Worm (Caenorhabditis elegans) whole organism, L4 larva: ENCODE results near the gene C39E6.2.
A peak's percentile ranks its signal among the peaks of the same experiment; 100 is the strongest.

Experiments used
- F26F4.8 ChIP-seq: fragments of 200-800 bp; sonication (Bioruptor generic); conservative IDR thresholded peaks from 2 replicates; pipeline ENCODE4 v1.3.6; 2022; ENCODE audit warnings: missing genetic modification characterization, missing compliant biosample characterization
- F49E8.2 ChIP-seq: sonication (generic microtip); optimal IDR thresholded peaks from 2 replicates; lab custom pipeline; 2016; ENCODE audit warnings: missing compliant biosample characterization, mild to moderate bottlenecking, missing genetic modification characterization, borderline replicate concordance
- ZK337.2 ChIP-seq: fragments of 200-800 bp; sonication (Bioruptor generic); IDR thresholded peaks from 2 replicates; pipeline ENCODE4 v1.3.6; 2022; ENCODE audit warnings: missing genetic modification reagents, missing genetic modification characterization, missing compliant biosample characterization
- aha-1 ChIP-seq: fragments of 150-350 bp; peaks from one replicate; lab custom pipeline; 2014; ENCODE audit warnings: missing biosample characterization, missing genetic modification characterization
- ama-1 ChIP-seq: fragments of 150-350 bp; optimal IDR thresholded peaks from 2 replicates; lab custom pipeline; 2014; ENCODE audit warnings: inconsistent platforms, mixed read lengths
- daf-12 ChIP-seq: fragments of 150-350 bp; optimal IDR thresholded peaks from 2 replicates; lab custom pipeline; 2014; ENCODE audit warnings: missing biosample characterization, missing genetic modification reagents, missing genetic modification characterization
- daf-16 ChIP-seq, 3 experiments: sonication (generic microtip); optimal IDR thresholded peaks; 2 replicates each; lab custom pipeline; 2016 to 2017; ENCODE audit warnings: missing genetic modification characterization in 3 of 3, missing genetic modification reagents in 3 of 3, mild to moderate bottlenecking in 2 of 3, missing compliant biosample characterization in 2 of 3, missing biosample characterization in 1 of 3, moderate library complexity in 1 of 3
- daf-19 ChIP-seq: fragments of 200-800 bp; sonication (Bioruptor generic); conservative IDR thresholded peaks from 2 replicates; pipeline ENCODE4 v1.3.6; 2022; ENCODE audit warnings: missing genetic modification characterization, missing compliant biosample characterization
- dve-1 ChIP-seq: sonication (generic microtip); optimal IDR thresholded peaks from 2 replicates; lab custom pipeline; 2017; ENCODE audit warnings: antibody characterized with exemption, mild to moderate bottlenecking, missing genetic modification characterization, missing compliant biosample characterization; ENCODE audit not compliant: insufficient read depth
- egl-27 ChIP-seq: sonication (generic microtip); optimal IDR thresholded peaks from 3 replicates; lab custom pipeline; 2017; ENCODE audit warnings: missing biosample characterization, missing genetic modification reagents, missing genetic modification characterization
- egl-43 ChIP-seq: fragments of 200-800 bp; sonication (Bioruptor generic); IDR thresholded peaks from 2 replicates; pipeline ENCODE4 v1.3.6; 2022; ENCODE audit warnings: missing genetic modification reagents, missing genetic modification characterization, missing compliant biosample characterization
- fos-1 ChIP-seq: fragments of 150-350 bp; optimal IDR thresholded peaks from 2 replicates; lab custom pipeline; 2014; ENCODE audit warnings: missing biosample characterization, missing genetic modification characterization
- hlh-30 ChIP-seq: sonication (generic microtip); optimal IDR thresholded peaks from 2 replicates; lab custom pipeline; 2017; ENCODE audit warnings: antibody characterized with exemption, mild to moderate bottlenecking, missing genetic modification characterization, missing compliant biosample characterization; ENCODE audit not compliant: insufficient read depth
- hmg-1.1 ChIP-seq: fragments of 200-800 bp; sonication (Bioruptor generic); IDR thresholded peaks from 2 replicates; pipeline ENCODE4 v1.3.6; 2022; ENCODE audit warnings: missing genetic modification reagents, missing genetic modification characterization, missing compliant biosample characterization
- lin-13 ChIP-seq: fragments of 150-350 bp; optimal IDR thresholded peaks from 2 replicates; lab custom pipeline; 2014; ENCODE audit warnings: missing biosample characterization, missing genetic modification reagents, missing genetic modification characterization
- lsy-2 ChIP-seq, 2 experiments: fragments of 150-350 bp in 1 of 2; sonication (generic microtip) in 1 of 2; optimal IDR thresholded peaks; 2 replicates each; lab custom pipeline; 2014 to 2017; ENCODE audit warnings: missing biosample characterization in 2 of 2, missing genetic modification characterization in 2 of 2
- madf-9 ChIP-seq: fragments of 200-800 bp; sonication (Bioruptor generic); conservative IDR thresholded peaks from 2 replicates; pipeline ENCODE4 v1.3.6; 2022; ENCODE audit warnings: missing genetic modification reagents, missing genetic modification characterization, missing compliant biosample characterization
- nhr-10 ChIP-seq: fragments of 150-350 bp; optimal IDR thresholded peaks from 2 replicates; lab custom pipeline; 2014; ENCODE audit warnings: missing biosample characterization, missing genetic modification characterization
- nhr-11 ChIP-seq: fragments of 150-350 bp; optimal IDR thresholded peaks from 2 replicates; lab custom pipeline; 2014; ENCODE audit warnings: missing biosample characterization, missing genetic modification characterization
- nhr-25 ChIP-seq: sonication (generic microtip); optimal IDR thresholded peaks from 2 replicates; lab custom pipeline; 2017; ENCODE audit warnings: missing genetic modification characterization, mild to moderate bottlenecking, missing compliant biosample characterization, antibody characterized with exemption, moderate library complexity, borderline replicate concordance; ENCODE audit not compliant: insufficient read depth
- nhr-42 ChIP-seq: fragments of 200-800 bp; sonication (Bioruptor generic); IDR thresholded peaks from 2 replicates; pipeline ENCODE4 v1.3.6; 2022; ENCODE audit warnings: missing genetic modification characterization, missing compliant biosample characterization
- nhr-77 ChIP-seq: fragments of 150-350 bp; optimal IDR thresholded peaks from 2 replicates; lab custom pipeline; 2014; ENCODE audit warnings: missing biosample characterization, missing genetic modification characterization
- pha-4 ChIP-seq, 2 experiments: fragments of 150-350 bp in 1 of 2; fragments of 200-800 bp in 1 of 2; sonication (Bioruptor generic) in 1 of 2; IDR thresholded peaks in 1 of 2; optimal IDR thresholded peaks in 1 of 2; 2 replicates each; pipeline versions ENCODE4 v1.3.6 to Lab custom; 2014 to 2022; ENCODE audit warnings: missing genetic modification characterization in 2 of 2, missing genetic modification reagents in 2 of 2, missing biosample characterization in 1 of 2, missing compliant biosample characterization in 1 of 2
- php-3 ChIP-seq: fragments of 200-800 bp; sonication (Bioruptor generic); IDR thresholded peaks from 2 replicates; pipeline ENCODE4 v1.3.6; 2022; ENCODE audit warnings: missing genetic modification reagents, missing genetic modification characterization, missing compliant biosample characterization
- snpc-1.2 ChIP-seq: fragments of 200-800 bp; sonication (Bioruptor generic); IDR thresholded peaks from 2 replicates; pipeline ENCODE4 v1.3.6; 2022; ENCODE audit warnings: missing genetic modification reagents, missing genetic modification characterization, missing compliant biosample characterization
- spr-1 ChIP-seq: sonication (generic microtip); optimal IDR thresholded peaks from 2 replicates; lab custom pipeline; 2016; ENCODE audit warnings: mild to moderate bottlenecking, missing genetic modification characterization, missing compliant biosample characterization
- spr-3 ChIP-seq: fragments of 200-800 bp; sonication (Bioruptor generic); optimal IDR thresholded peaks from 2 replicates; lab custom pipeline; 2018; ENCODE audit warnings: mild to moderate bottlenecking, missing genetic modification characterization, missing compliant biosample characterization
- tag-97 ChIP-seq: fragments of 200-800 bp; sonication (Bioruptor generic); IDR thresholded peaks from 2 replicates; pipeline ENCODE4 v1.3.6; 2022; ENCODE audit warnings: missing genetic modification characterization, missing compliant biosample characterization
- unc-130 ChIP-seq: sonication (generic microtip); optimal IDR thresholded peaks from 2 replicates; lab custom pipeline; 2016; ENCODE audit warnings: missing genetic modification reagents, missing genetic modification characterization, missing compliant biosample characterization
- unc-62 ChIP-seq, 3 experiments: fragments of 150-350 bp in 1 of 3; sonication (generic microtip); optimal IDR thresholded peaks in 2 of 3; peaks in 1 of 3; 1 replicate in 1 of 3; 2 replicates in 2 of 3; lab custom pipeline; 2014 to 2017; ENCODE audit warnings: missing biosample characterization in 3 of 3, missing genetic modification characterization in 3 of 3, missing genetic modification reagents in 3 of 3, missing genotype in 1 of 3
- ztf-7 ChIP-seq: fragments of 150-350 bp; optimal IDR thresholded peaks from 2 replicates; lab custom pipeline; 2014; ENCODE audit warnings: missing biosample characterization, missing genetic modification characterization

Gene C39E6.2

ce11 chrX:4788958-4789357 is 34.0 kb upstream of the C39E6.2 start (continued):
- TF ChIP-seq madf-9 (GFP tag; lab: Robert Waterston, UW): peak; percentile 69; the same call in 1 of the 2 replicates
- TF ChIP-seq daf-19 (GFP tag; lab: Robert Waterston, UW): peak; percentile 54; the same call in 1 of the 2 replicates
- TF ChIP-seq egl-43: peak; percentile 92
- TF ChIP-seq nhr-10 (tag; lab: Kevin White, UChicago): no peak
- TF ChIP-seq ztf-7 (tag; lab: Kevin White, UChicago): no peak
- peak in 1 of 2 experiments; percentile 54 for TF ChIP-seq lsy-2 (tag; optimal IDR thresholded peaks at IDR 0.05; lab: Kevin White, UChicago)
- TF ChIP-seq unc-62 (GFP tag; optimal IDR thresholded peaks at IDR 0.05 in 1 of 2; lab: Kevin White, UChicago): peak in 1 of 2 experiments; percentile 18
- TF ChIP-seq unc-62 (tag; optimal IDR thresholded peaks at IDR 0.05; lab: Kevin White, UChicago): no peak
- peak; percentile 22 for TF ChIP-seq lin-13 (GFP tag; lab: Kevin White, UChicago)
- no peak for TF ChIP-seq nhr-25 (tag; lab: Kevin White, UChicago)
- TF ChIP-seq spr-1 (tag; lab: Kevin White, UChicago): peak; percentile 25
- peak; percentile 60; the same call in 1 of the 2 replicates for TF ChIP-seq php-3 (GFP tag; lab: Robert Waterston, UW)
- TF ChIP-seq ZK337.2: peak; percentile 56; the same call in 1 of the 2 replicates
- no peak for TF ChIP-seq nhr-42 (GFP tag; lab: Robert Waterston, UW)

- no peak for TF ChIP-seq nhr-77 (tag; lab: Kevin White, UChicago)
- TF ChIP-seq ama-1 (lab: Kevin White, UChicago): no peak
- TF ChIP-seq snpc-1.2 (GFP tag; lab: Robert Waterston, UW): no peak
- TF ChIP-seq hmg-1.1 (GFP tag; lab: Robert Waterston, UW): 0 out of 2 replicates have a peak, but pooled peaks have one; percentile 33
- TF ChIP-seq dve-1: no peak
These were observed 32.6 kb upstream of the C39E6.2 start for ce11 chrX:4787525-4787924.

- TF ChIP-seq unc-62 (GFP tag; optimal IDR thresholded peaks at IDR 0.05 in 1 of 2; lab: Kevin White, UChicago): peak in 1 of 2 experiments; percentile 97
- TF ChIP-seq unc-62 (tag; optimal IDR thresholded peaks at IDR 0.05; lab: Kevin White, UChicago): no peak
- peak; percentile 18 for TF ChIP-seq nhr-11 (tag; lab: Kevin White, UChicago)
- TF ChIP-seq daf-12 (tag; lab: Kevin White, UChicago): no peak
- TF ChIP-seq daf-16 (GFP tag; optimal IDR thresholded peaks at IDR 0.05; lab: Kevin White, UChicago): peak in 1 of 2 experiments; percentile 53
- TF ChIP-seq daf-16 (tag; optimal IDR thresholded peaks at IDR 0.05; lab: Kevin White, UChicago): no peak
These were observed 29.9 kb upstream of the C39E6.2 start for ce11 chrX:4784776-4785175.

- no peak for TF ChIP-seq F26F4.8 (GFP tag; lab: Robert Waterston, UW)
- TF ChIP-seq nhr-42 (GFP tag; lab: Robert Waterston, UW): no peak
- TF ChIP-seq unc-130 (GFP tag; lab: Kevin White, UChicago): no peak
- no peak for TF ChIP-seq F49E8.2 (tag; lab: Kevin White, UChicago)
- TF ChIP-seq tag-97 (GFP tag; lab: Robert Waterston, UW): no peak
- TF ChIP-seq lin-13 (GFP tag; lab: Kevin White, UChicago): no peak
- TF ChIP-seq unc-62 (GFP tag; optimal IDR thresholded peaks at IDR 0.05 in 1 of 2; lab: Kevin White, UChicago): peak in 1 of 2 experiments; percentile 56
- no peak for TF ChIP-seq unc-62 (tag; optimal IDR thresholded peaks at IDR 0.05; lab: Kevin White, UChicago)
- no peak for TF ChIP-seq spr-3
- TF ChIP-seq hlh-30: peak; percentile 17
- peak; percentile 92 for TF ChIP-seq aha-1 (tag; lab: Kevin White, UChicago)
These were observed 28.3 kb upstream of the C39E6.2 start, which contains the start of gene F43C9.2 for ce11 chrX:4783117-4783775. Gene F43C9.2 (plus strand): TSS chrX:4783613.

ce11 chrX:4782197-4782596 is 27.3 kb upstream of the C39E6.2 start, which contains the start of gene hum-10:
Gene hum-10 (minus strand): TSS chrX:4782297.
- no peak for TF ChIP-seq fos-1 (tag; lab: Kevin White, UChicago)
- no peak for TF ChIP-seq pha-4 (GFP tag; IDR thresholded peaks at IDR 0.05; lab: Robert Waterston, UW)
- TF ChIP-seq pha-4 (tag; optimal IDR thresholded peaks at IDR 0.05; lab: Kevin White, UChicago): no peak
- TF ChIP-seq egl-27 (tag; lab: Kevin White, UChicago): no peak
- TF ChIP-seq, all 104 proteins: peak for 0
